Fruit fly (Drosophila melanogaster): ENCODE results near the gene CG4789.

- TF ChIP-seq pad (GFP tag; optimal IDR thresholded peaks at IDR 0.05) (no peak), CG14711 (tag; optimal IDR thresholded peaks at IDR 0.05) (no peak), cnc (optimal IDR thresholded peaks at IDR 0.05) (no peak), CG7045 (GFP tag; optimal IDR thresholded peaks at IDR 0.05) (no peak)
Measured at dm6 chrX:16765809-16766208, 34.9 kb upstream of the CG4789 start.

Data from whole organism, adult.